Fruit fly (Drosophila melanogaster) whole organism, embryonic: ENCODE results near the gene cmb.

Experiments used
- Atf3 ChIP-seq: fragments of 200-800 bp; sonication (Bioruptor generic); optimal IDR thresholded peaks from 3 replicates; lab custom pipeline; 2016; ENCODE audit warnings: missing biosample characterization, missing genetic modification characterization
- Bdp1 ChIP-seq: fragments of 200-800 bp; sonication (Bioruptor generic); optimal IDR thresholded peaks from 3 replicates; lab custom pipeline; 2016; ENCODE audit warnings: missing biosample characterization, missing genetic modification characterization
- CG10209 ChIP-seq: fragments of 200-800 bp; sonication (Bioruptor generic); optimal IDR thresholded peaks from 3 replicates; lab custom pipeline; 2017; ENCODE audit warnings: missing biosample characterization, mild to moderate bottlenecking, missing genetic modification characterization, missing genetic modification reagents
- CG10431 ChIP-seq: fragments of 200-800 bp; sonication (Bioruptor generic); optimal IDR thresholded peaks from 3 replicates; lab custom pipeline; 2018; ENCODE audit warnings: missing biosample characterization, mild to moderate bottlenecking, missing genetic modification characterization
- CG10543 ChIP-seq: fragments of 200-800 bp; sonication (Bioruptor generic); optimal IDR thresholded peaks from 3 replicates; lab custom pipeline; 2017; ENCODE audit warnings: missing biosample characterization, mild to moderate bottlenecking, missing genetic modification characterization, moderate library complexity
- CG10565 ChIP-seq: fragments of 200-800 bp; sonication (Bioruptor generic); optimal IDR thresholded peaks from 3 replicates; lab custom pipeline; 2016; ENCODE audit warnings: missing biosample characterization, mild to moderate bottlenecking, missing genetic modification characterization
- CG10654 ChIP-seq: fragments of 200-800 bp; sonication (Bioruptor generic); optimal IDR thresholded peaks from 2 replicates; lab custom pipeline; 2016; ENCODE audit warnings: missing biosample characterization, missing genetic modification characterization
- CG11560 ChIP-seq: fragments of 200-800 bp; sonication (Bioruptor generic); IDR thresholded peaks from 3 replicates; pipeline ENCODE4 v1.3.6; 2022; ENCODE audit warnings: missing biosample characterization, missing genetic modification characterization
- CG12071 ChIP-seq: fragments of 200-800 bp; sonication (Bioruptor generic); optimal IDR thresholded peaks from 3 replicates; lab custom pipeline; 2018; ENCODE audit warnings: missing biosample characterization, mild to moderate bottlenecking, missing genetic modification characterization
- CG1233 ChIP-seq: fragments of 200-800 bp; sonication (Bioruptor generic); optimal IDR thresholded peaks from 4 replicates; lab custom pipeline; 2018; ENCODE audit warnings: missing biosample characterization, mild to moderate bottlenecking, missing genetic modification characterization
- CG13296 ChIP-seq: fragments of 200-800 bp; sonication (Bioruptor generic); optimal IDR thresholded peaks from 3 replicates; lab custom pipeline; 2018; ENCODE audit warnings: missing biosample characterization, mild to moderate bottlenecking, missing genetic modification characterization
- CG13894 ChIP-seq: fragments of 200-800 bp; sonication (Bioruptor generic); optimal IDR thresholded peaks from 3 replicates; lab custom pipeline; 2018; ENCODE audit warnings: missing biosample characterization, mild to moderate bottlenecking, missing genetic modification characterization, moderate library complexity
- CG14667 ChIP-seq: fragments of 200-800 bp; sonication (Bioruptor generic); IDR thresholded peaks from 2 replicates; pipeline ENCODE4 v1.3.6; 2022; ENCODE audit warnings: missing biosample characterization, missing genetic modification characterization
- CG15696 ChIP-seq: fragments of 200-800 bp; sonication (Bioruptor generic); optimal IDR thresholded peaks from 2 replicates; lab custom pipeline; 2019; ENCODE audit warnings: missing biosample characterization, mild to moderate bottlenecking, missing genetic modification characterization, moderate library complexity
- CG17359 ChIP-seq: fragments of 200-800 bp; sonication (Bioruptor generic); optimal IDR thresholded peaks from 3 replicates; lab custom pipeline; 2018; ENCODE audit warnings: missing biosample characterization, mild to moderate bottlenecking, missing genetic modification characterization, moderate library complexity
- CG17912 ChIP-seq: fragments of 200-800 bp; sonication (Bioruptor generic); optimal IDR thresholded peaks from 2 replicates; lab custom pipeline; 2018; ENCODE audit warnings: missing biosample characterization, mild to moderate bottlenecking, missing genetic modification characterization
- CG18764 ChIP-seq: fragments of 200-800 bp; sonication (Bioruptor generic); optimal IDR thresholded peaks from 3 replicates; lab custom pipeline; 2016; ENCODE audit warnings: missing biosample characterization, missing genetic modification characterization
- CG31224 ChIP-seq: fragments of 200-800 bp; sonication (Bioruptor generic); IDR thresholded peaks from 2 replicates; pipeline ENCODE4 v1.3.6; 2022; ENCODE audit warnings: missing biosample characterization, missing genetic modification characterization
- CG31388 ChIP-seq: fragments of 200-800 bp; sonication (Bioruptor generic); optimal IDR thresholded peaks from 2 replicates; lab custom pipeline; 2016; ENCODE audit warnings: missing biosample characterization, missing genetic modification characterization
- CG3281 ChIP-seq: fragments of 200-800 bp; sonication (Bioruptor generic); optimal IDR thresholded peaks from 3 replicates; lab custom pipeline; 2017; ENCODE audit warnings: missing biosample characterization, mild to moderate bottlenecking, missing genetic modification characterization
- CG43689 ChIP-seq: fragments of 200-800 bp; sonication (Bioruptor generic); IDR thresholded peaks from 2 replicates; pipeline ENCODE4 v1.3.6; 2022; ENCODE audit warnings: missing biosample characterization, missing genetic modification characterization
- CG4707 ChIP-seq: fragments of 200-800 bp; sonication (Bioruptor generic); optimal IDR thresholded peaks from 2 replicates; lab custom pipeline; 2018; ENCODE audit warnings: missing biosample characterization, mild to moderate bottlenecking, missing genetic modification characterization, moderate library complexity
- CG4854 ChIP-seq: fragments of 200-800 bp; sonication (Bioruptor generic); optimal IDR thresholded peaks from 2 replicates; lab custom pipeline; 2016; ENCODE audit warnings: missing biosample characterization, missing genetic modification characterization, inconsistent platforms
- CG6765 ChIP-seq: fragments of 200-800 bp; sonication (Bioruptor generic); optimal IDR thresholded peaks from 3 replicates; lab custom pipeline; 2017; ENCODE audit warnings: missing biosample characterization, mild to moderate bottlenecking, missing genetic modification characterization
- CG7556 ChIP-seq: fragments of 200-800 bp; sonication (Bioruptor generic); optimal IDR thresholded peaks from 2 replicates; lab custom pipeline; 2017; ENCODE audit warnings: missing biosample characterization, mild to moderate bottlenecking, missing genetic modification characterization
- CG9609 ChIP-seq: fragments of 200-800 bp; sonication (Bioruptor generic); optimal IDR thresholded peaks from 3 replicates; lab custom pipeline; 2016; ENCODE audit warnings: missing biosample characterization, missing genetic modification characterization
- CTCF ChIP-seq: fragments of 200-800 bp; sonication (Bioruptor generic); optimal IDR thresholded peaks from 2 replicates; lab custom pipeline; 2017; ENCODE audit warnings: missing biosample characterization, mild to moderate bottlenecking, missing genetic modification characterization, moderate library complexity
- Doc2 ChIP-seq: fragments of 200-800 bp; sonication (Bioruptor generic); IDR thresholded peaks from 2 replicates; pipeline ENCODE4 v1.3.6; 2022; ENCODE audit warnings: missing biosample characterization, missing genetic modification characterization
- H15 ChIP-seq: fragments of 200-800 bp; sonication (Bioruptor generic); IDR thresholded peaks from 3 replicates; pipeline ENCODE4 v1.3.6; 2022; ENCODE audit warnings: missing biosample characterization, missing genetic modification characterization
- HHEX ChIP-seq: fragments of 200-800 bp; sonication (Bioruptor generic); optimal IDR thresholded peaks from 3 replicates; lab custom pipeline; 2017; ENCODE audit warnings: missing biosample characterization, mild to moderate bottlenecking, missing genetic modification characterization, missing genetic modification reagents
- HLH54F ChIP-seq: fragments of 200-800 bp; sonication (Bioruptor generic); optimal IDR thresholded peaks from 3 replicates; lab custom pipeline; 2016; ENCODE audit warnings: missing biosample characterization, missing genetic modification characterization
- HmgD ChIP-seq: fragments of 200-800 bp; sonication (Bioruptor generic); optimal IDR thresholded peaks from 3 replicates; lab custom pipeline; 2016; ENCODE audit warnings: missing biosample characterization, missing genetic modification characterization
- Oaz ChIP-seq: fragments of 200-800 bp; sonication (Bioruptor generic); IDR thresholded peaks from 2 replicates; pipeline ENCODE4 v1.3.6; 2022; ENCODE audit warnings: missing biosample characterization, missing genetic modification characterization
- Sox100B ChIP-seq: fragments of 200-800 bp; sonication (Bioruptor generic); optimal IDR thresholded peaks from 3 replicates; lab custom pipeline; 2018; ENCODE audit warnings: missing biosample characterization, mild to moderate bottlenecking, missing genetic modification characterization
- Ssrp ChIP-seq: fragments of 200-800 bp; sonication (Bioruptor generic); optimal IDR thresholded peaks from 2 replicates; lab custom pipeline; 2018; ENCODE audit warnings: missing biosample characterization, mild to moderate bottlenecking, missing genetic modification characterization, moderate library complexity
- ara ChIP-seq: fragments of 200-800 bp; sonication (Bioruptor generic); IDR thresholded peaks from 2 replicates; pipeline ENCODE4 v1.3.6; 2022; ENCODE audit warnings: missing biosample characterization, missing genetic modification characterization
- ase ChIP-seq: fragments of 200-800 bp; sonication (Bioruptor generic); IDR thresholded peaks from 3 replicates; pipeline ENCODE4 v1.3.6; 2022; ENCODE audit warnings: missing biosample characterization, missing genetic modification characterization
- caup ChIP-seq: fragments of 200-800 bp; sonication (Bioruptor generic); optimal IDR thresholded peaks from 3 replicates; lab custom pipeline; 2017; ENCODE audit warnings: missing biosample characterization, mild to moderate bottlenecking, missing genetic modification characterization, moderate library complexity; ENCODE audit not compliant: severe bottlenecking
- ems ChIP-seq: fragments of 200-800 bp; sonication (Bioruptor generic); optimal IDR thresholded peaks from 3 replicates; lab custom pipeline; 2016; ENCODE audit warnings: missing biosample characterization, missing genetic modification characterization
- fd96Cb ChIP-seq: fragments of 200-800 bp; sonication (Bioruptor generic); optimal IDR thresholded peaks from 2 replicates; lab custom pipeline; 2018; ENCODE audit warnings: missing biosample characterization, mild to moderate bottlenecking, missing genetic modification characterization, moderate library complexity
- fu2 ChIP-seq: fragments of 200-800 bp; sonication (Bioruptor generic); optimal IDR thresholded peaks from 2 replicates; lab custom pipeline; 2016; ENCODE audit warnings: missing biosample characterization, missing genetic modification characterization
- her ChIP-seq: fragments of 200-800 bp; sonication (Bioruptor generic); optimal IDR thresholded peaks from 2 replicates; lab custom pipeline; 2016; ENCODE audit warnings: missing biosample characterization, missing genetic modification characterization
- insv ChIP-seq, 2 experiments: fragments of 200-800 bp; sonication (Bioruptor generic); optimal IDR thresholded peaks; 3 replicates each; lab custom pipeline; 2016 to 2018; ENCODE audit warnings: missing biosample characterization in 2 of 2, missing genetic modification characterization in 2 of 2
- klu ChIP-seq: fragments of 200-800 bp; sonication (Bioruptor generic); IDR thresholded peaks from 2 replicates; pipeline ENCODE4 v1.3.6; 2022; ENCODE audit warnings: missing biosample characterization, missing genetic modification characterization
- nerfin-1 ChIP-seq: fragments of 200-800 bp; sonication (Bioruptor generic); optimal IDR thresholded peaks from 3 replicates; lab custom pipeline; 2019; ENCODE audit warnings: missing biosample characterization, mild to moderate bottlenecking, missing genetic modification characterization, moderate library complexity
- nom ChIP-seq: fragments of 200-800 bp; sonication (Bioruptor generic); optimal IDR thresholded peaks from 2 replicates; lab custom pipeline; 2017; ENCODE audit warnings: missing biosample characterization, missing genetic modification characterization, mild to moderate bottlenecking, moderate library complexity, missing genetic modification reagents
- pb ChIP-seq: fragments of 200-800 bp; sonication (Bioruptor generic); optimal IDR thresholded peaks from 3 replicates; lab custom pipeline; 2016; ENCODE audit warnings: missing biosample characterization, missing genetic modification characterization
- sc ChIP-seq, 3 experiments: fragments of >200 bp in 2 of 3; fragments of 200-800 bp in 1 of 3; sonication (Bioruptor generic) in 1 of 3; optimal IDR thresholded peaks; 2 replicates in 2 of 3; 3 replicates in 1 of 3; lab custom pipeline; 2017; ENCODE audit warnings: mild to moderate bottlenecking in 1 of 3, missing biosample characterization in 1 of 3, missing genetic modification characterization in 1 of 3, missing genetic modification reagents in 1 of 3
- seq ChIP-seq: fragments of 200-800 bp; sonication (Bioruptor generic); IDR thresholded peaks from 2 replicates; pipeline ENCODE4 v1.3.6; 2022; ENCODE audit warnings: missing biosample characterization, missing genetic modification characterization
- slp2 ChIP-seq: fragments of 200-800 bp; sonication (Bioruptor generic); optimal IDR thresholded peaks from 2 replicates; lab custom pipeline; 2016; ENCODE audit warnings: missing biosample characterization, missing genetic modification characterization
- stc ChIP-seq: fragments of 200-800 bp; sonication (Bioruptor generic); IDR thresholded peaks from 2 replicates; pipeline ENCODE4 v1.3.6; 2022; ENCODE audit warnings: missing biosample characterization, missing genetic modification characterization
- unc-4 ChIP-seq: fragments of 200-800 bp; sonication (Bioruptor generic); IDR thresholded peaks from 2 replicates; pipeline ENCODE4 v1.3.6; 2022; ENCODE audit warnings: missing biosample characterization, missing genetic modification characterization; ENCODE audit not compliant: partially characterized antibody

cmb gene

DNA sequence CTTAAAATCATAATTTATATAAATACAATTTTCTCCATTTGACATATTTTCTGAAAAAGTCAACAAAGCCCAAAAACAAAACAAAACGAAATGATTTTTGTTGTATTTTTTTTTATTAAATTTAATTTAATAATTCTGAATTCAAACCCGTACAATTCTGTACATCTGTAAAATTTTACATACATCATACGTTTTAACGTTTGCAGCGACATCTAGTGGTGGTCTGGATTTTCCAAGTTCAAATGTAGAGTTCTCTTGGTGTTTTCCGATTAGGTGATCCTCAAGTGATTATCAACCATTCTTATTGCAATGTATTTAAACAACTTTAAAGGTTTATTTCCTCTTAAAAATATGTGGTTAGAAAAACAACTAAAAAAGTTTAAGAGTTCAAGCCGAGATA lies 31.4 kb upstream of the cmb start (continued):
- no peak for TF ChIP-seq stc
- TF ChIP-seq CG11560: no peak
- no peak for TF ChIP-seq seq (GFP tag; lab: Robert Waterston, UW)
- TF ChIP-seq CG43689 (GFP tag; lab: Robert Waterston, UW): no peak
- no peak for TF ChIP-seq her (GFP tag; lab: Kevin White, UChicago)
- no peak for TF ChIP-seq CG10565 (GFP tag; lab: Kevin White, UChicago)
- TF ChIP-seq CG31388 (GFP tag; lab: Kevin White, UChicago): no peak
- no peak for TF ChIP-seq klu (GFP tag; lab: Robert Waterston, UW)
- no peak for TF ChIP-seq sc (optimal IDR thresholded peaks at IDR 0.05; lab: Kevin White, UChicago)
- TF ChIP-seq sc (GFP tag; optimal IDR thresholded peaks at IDR 0.05; lab: Kevin White, UChicago): no peak
- TF ChIP-seq Bdp1 (GFP tag; lab: Kevin White, UChicago): no peak
- no peak for TF ChIP-seq Atf3
- no peak for TF ChIP-seq fu2
- TF ChIP-seq HHEX (GFP tag; lab: Kevin White, UChicago): no peak
- TF ChIP-seq slp2 (GFP tag; lab: Kevin White, UChicago): no peak
- no peak for TF ChIP-seq CG10431 (GFP tag; lab: Kevin White, UChicago)
- no peak for TF ChIP-seq CG9609
- no peak for TF ChIP-seq caup (GFP tag; lab: Kevin White, UChicago)
- TF ChIP-seq CG12071 (GFP tag; lab: Kevin White, UChicago): no peak
- TF ChIP-seq ems (GFP tag; lab: Kevin White, UChicago): no peak
- TF ChIP-seq CG10543 (GFP tag; lab: Kevin White, UChicago): no peak
- no peak for TF ChIP-seq CG4854
- TF ChIP-seq unc-4 (GFP tag; lab: Robert Waterston, UW): no peak
- TF ChIP-seq Doc2 (GFP tag; lab: Robert Waterston, UW): no peak
- TF ChIP-seq Ssrp (tag; lab: Kevin White, UChicago): no peak
- TF ChIP-seq CG15696 (tag; lab: Kevin White, UChicago): peak; percentile 68
- no peak for TF ChIP-seq CG13894 (tag; lab: Kevin White, UChicago)
- no peak for TF ChIP-seq CG14667 (GFP tag; lab: Robert Waterston, UW)
- TF ChIP-seq nom: no peak
- TF ChIP-seq Oaz (GFP tag; lab: Robert Waterston, UW): no peak
- TF ChIP-seq nerfin-1: no peak
- no peak for TF ChIP-seq fd96Cb
- TF ChIP-seq HmgD (GFP tag; lab: Kevin White, UChicago): no peak
- TF ChIP-seq CG1233: no peak
- TF ChIP-seq CG10209 (GFP tag; lab: Kevin White, UChicago): no peak
- no peak for TF ChIP-seq ase (GFP tag; lab: Robert Waterston, UW)
- no peak for TF ChIP-seq CG17912
- TF ChIP-seq CTCF (GFP tag; lab: Kevin White, UChicago): peak; percentile 99
- TF ChIP-seq CG6765: no peak
- TF ChIP-seq insv (GFP tag; optimal IDR thresholded peaks at IDR 0.05; lab: Kevin White, UChicago): peak in 1 of 2 experiments; percentile 99
- TF ChIP-seq H15: 0 out of 3 replicates have a peak, but pooled peaks have one; percentile 9
- no peak for TF ChIP-seq HLH54F (GFP tag; lab: Kevin White, UChicago)
- no peak for TF ChIP-seq CG13296 (GFP tag; lab: Kevin White, UChicago)
- TF ChIP-seq pb: no peak
- TF ChIP-seq ara (GFP tag; lab: Robert Waterston, UW): no peak
- no peak for TF ChIP-seq CG4707
- TF ChIP-seq CG18764 (GFP tag; lab: Kevin White, UChicago): peak; percentile 15
- TF ChIP-seq CG7556 (GFP tag; lab: Kevin White, UChicago): no peak
- peak; percentile 33 for TF ChIP-seq CG10654 (GFP tag; lab: Kevin White, UChicago)
- no peak for TF ChIP-seq CG31224
- no peak for TF ChIP-seq Sox100B (GFP tag; lab: Kevin White, UChicago)
- TF ChIP-seq CG17359 (tag; lab: Kevin White, UChicago): peak; percentile 54
- no peak for TF ChIP-seq CG3281 (GFP tag; lab: Kevin White, UChicago)
